Fruit fly (Drosophila melanogaster) whole organism: ENCODE data around the gene E5.

ENCODE experiments used
- EcR ChIP-seq, 2 experiments: fragments of >200 bp; optimal IDR thresholded peaks; 2 replicates each; lab custom pipeline; 2017; ENCODE audit warnings: missing biosample characterization in 2 of 2, missing genetic modification characterization in 2 of 2, missing genetic modification reagents in 2 of 2
- psq ChIP-seq: fragments of >200 bp; optimal IDR thresholded peaks from 2 replicates; lab custom pipeline; 2017

DNA sequence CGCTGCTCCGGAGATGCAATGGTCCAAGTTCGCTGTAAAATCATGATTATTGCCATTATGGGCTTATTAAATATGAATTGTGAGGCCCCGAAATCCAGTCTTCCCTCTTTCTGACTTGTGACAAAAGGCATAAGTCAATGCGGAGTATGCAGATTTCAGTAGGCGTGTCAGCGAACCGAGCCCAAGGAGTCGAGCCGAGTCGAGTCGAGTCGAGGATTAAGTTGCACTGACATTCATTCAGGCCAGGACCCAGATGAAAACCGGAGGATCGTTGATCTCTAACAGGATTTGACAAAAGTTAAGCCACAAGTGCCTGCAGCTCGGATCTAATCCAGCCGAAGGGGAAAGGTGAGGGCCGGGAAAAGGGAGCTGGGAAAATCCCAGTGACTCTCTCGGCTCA lies 36.6 kb upstream of the E5 start:
- TF ChIP-seq psq (lab: Kevin White, UChicago) = no peak
- TF ChIP-seq EcR (GFP tag; optimal IDR thresholded peaks at IDR 0.05; lab: Kevin White, UChicago) = no peak
